Fruit fly (Drosophila melanogaster): Measurements from ENCODE around the gene Mat89Ba.

Mat89Ba gene

dm6 chr3R:16234745-16235149 is 37.5 kb downstream of the Mat89Ba start (continued):
- TF ChIP-seq Jarid2 (GFP tag; optimal IDR thresholded peaks at IDR 0.05) (no peak), Doc3 (GFP tag; IDR thresholded peaks at IDR 0.05; ENCODE audit: partially characterized antibody) (no peak), tx (GFP tag; optimal IDR thresholded peaks at IDR 0.05) (no peak), sima (GFP tag; optimal IDR thresholded peaks at IDR 0.05) (no peak), emc (GFP tag; optimal IDR thresholded peaks at IDR 0.05) (no peak), gsb-n (tag; optimal IDR thresholded peaks at IDR 0.05) (no peak), Hr51 (GFP tag; optimal IDR thresholded peaks at IDR 0.05) (peak in 1 of 2 experiments; percentile 55), dimm (GFP tag; IDR thresholded peaks at IDR 0.05) (no peak), wek (GFP tag; optimal IDR thresholded peaks at IDR 0.05) (no peak), CG10654 (GFP tag; optimal IDR thresholded peaks at IDR 0.05) (no peak), CG4404 (GFP tag; IDR thresholded peaks at IDR 0.05) (no peak), Hey (tag; optimal IDR thresholded peaks at IDR 0.05) (no peak), CG6683 (GFP tag; optimal IDR thresholded peaks at IDR 0.05) (no peak), Awh (GFP tag; IDR thresholded peaks at IDR 0.05) (no peak), caup (GFP tag; optimal IDR thresholded peaks at IDR 0.05; ENCODE audit: severe bottlenecking) (no peak), zen (tag; optimal IDR thresholded peaks at IDR 0.05) (no peak), D (optimal IDR thresholded peaks at IDR 0.05) (no peak), D (GFP tag; optimal IDR thresholded peaks at IDR 0.05) (peak; percentile 54), btn (GFP tag; optimal IDR thresholded peaks at IDR 0.05) (no peak), dysf (GFP tag; IDR thresholded peaks at IDR 0.05) (no peak), CG10565 (GFP tag; optimal IDR thresholded peaks at IDR 0.05) (no peak), lmd (GFP tag; IDR thresholded peaks at IDR 0.05) (no peak), corto (GFP tag; optimal IDR thresholded peaks at IDR 0.05) (peak; percentile 2), ro (GFP tag; IDR thresholded peaks at IDR 0.05) (no peak), Taf1 (GFP tag; IDR thresholded peaks at IDR 0.05) (no peak), ase (GFP tag; IDR thresholded peaks at IDR 0.05) (no peak), CG9215 (GFP tag; IDR thresholded peaks at IDR 0.05) (no peak), cato (GFP tag; optimal IDR thresholded peaks at IDR 0.05; ENCODE audit: borderline replicate concordance) (no peak), CG4617 (GFP tag; optimal IDR thresholded peaks at IDR 0.05; ENCODE audit: borderline replicate concordance) (no peak), gsb (GFP tag; IDR thresholded peaks at IDR 0.05) (no peak), so (GFP tag; IDR thresholded peaks at IDR 0.05) (no peak), CG14441 (GFP tag; IDR thresholded peaks at IDR 0.05) (no peak), sim (GFP tag; IDR thresholded peaks at IDR 0.05) (no peak), CG7839 (tag; optimal IDR thresholded peaks at IDR 0.05) (peak; percentile 69), trem (tag; optimal IDR thresholded peaks at IDR 0.05) (peak; percentile 2), Rx (GFP tag; IDR thresholded peaks at IDR 0.05) (no peak), sd (tag; optimal IDR thresholded peaks at IDR 0.05) (no peak), Six4 (GFP tag; optimal IDR thresholded peaks at IDR 0.05) (peak; percentile 11), CG8290 (GFP tag; optimal IDR thresholded peaks at IDR 0.05) (no peak), CG8290 (tag; optimal IDR thresholded peaks at IDR 0.05) (no peak), CG13287 (GFP tag; IDR thresholded peaks at IDR 0.05; ENCODE audit: partially characterized antibody) (no peak), CG17328 (GFP tag; IDR thresholded peaks at IDR 0.05) (no peak), CG12659 (GFP tag; optimal IDR thresholded peaks at IDR 0.05) (peak; percentile 10), CG34224 (GFP tag; IDR thresholded peaks at IDR 0.05; ENCODE audit: partially characterized antibody) (no peak), sna (GFP tag; IDR thresholded peaks at IDR 0.05; ENCODE audit: partially characterized antibody) (no peak), Optix (GFP tag; IDR thresholded peaks at IDR 0.05) (no peak), CG11504 (tag; optimal IDR thresholded peaks at IDR 0.05) (peak; percentile 69), CG13775 (GFP tag; optimal IDR thresholded peaks at IDR 0.05) (no peak), CG13123 (GFP tag; optimal IDR thresholded peaks at IDR 0.05) (no peak), CG1603 (tag; optimal IDR thresholded peaks at IDR 0.05) (no peak), Lhr (GFP tag; optimal IDR thresholded peaks at IDR 0.05) (no peak), grau (tag; optimal IDR thresholded peaks at IDR 0.05) (peak; percentile 24)
